Worm (Caenorhabditis elegans): ENCODE data around the gene Y70G10A.3.

ce11 chrIII:10254583-10254982, 15.7 kb downstream of the Y70G10A.3 start, which contains the start of gene R01H10.4:
- TF ChIP-seq ces-1 (GFP tag; optimal IDR thresholded peaks at IDR 0.05) (no peak), saeg-2 (GFP tag; IDR thresholded peaks at IDR 0.05) (no peak)

Data from whole organism, L4 larva.